Fruit fly (Drosophila melanogaster) whole organism, embryonic: ENCODE data around the gene CG15882.

Experiments used
- Adf1 ChIP-seq: fragments of 200-800 bp; sonication (Bioruptor generic); IDR thresholded peaks from 2 replicates; pipeline ENCODE4 v1.3.6; 2022; ENCODE audit warnings: missing biosample characterization, missing genetic modification characterization
- Aef1 ChIP-seq: fragments of 200-800 bp; sonication (Bioruptor generic); IDR thresholded peaks from 3 replicates; pipeline ENCODE4 v1.3.6; 2022; ENCODE audit warnings: missing biosample characterization, missing genetic modification characterization
- Bgb ChIP-seq: fragments of 200-800 bp; sonication (Bioruptor generic); IDR thresholded peaks from 2 replicates; pipeline ENCODE4 v1.3.6; 2022; ENCODE audit warnings: missing biosample characterization, missing genetic modification characterization; ENCODE audit not compliant: partially characterized antibody
- CG11398 ChIP-seq: fragments of 200-800 bp; sonication (Bioruptor generic); optimal IDR thresholded peaks from 2 replicates; lab custom pipeline; 2016; ENCODE audit warnings: missing biosample characterization, missing genetic modification characterization
- CG12071 ChIP-seq: fragments of 200-800 bp; sonication (Bioruptor generic); optimal IDR thresholded peaks from 3 replicates; lab custom pipeline; 2018; ENCODE audit warnings: missing biosample characterization, mild to moderate bottlenecking, missing genetic modification characterization
- CG15073 ChIP-seq: fragments of 200-800 bp; sonication (Bioruptor generic); optimal IDR thresholded peaks from 2 replicates; lab custom pipeline; 2016; ENCODE audit warnings: missing biosample characterization, missing genetic modification characterization
- CG15601 ChIP-seq: fragments of 200-800 bp; sonication (Bioruptor generic); optimal IDR thresholded peaks from 3 replicates; lab custom pipeline; 2019; ENCODE audit warnings: missing biosample characterization, mild to moderate bottlenecking, missing genetic modification characterization, moderate library complexity
- CG17186 ChIP-seq: fragments of 200-800 bp; sonication (Bioruptor generic); optimal IDR thresholded peaks from 3 replicates; lab custom pipeline; 2017; ENCODE audit warnings: missing biosample characterization, missing genetic modification reagents, missing genetic modification characterization
- CG1832 ChIP-seq: fragments of 200-800 bp; sonication (Bioruptor generic); optimal IDR thresholded peaks from 2 replicates; lab custom pipeline; 2017; ENCODE audit warnings: missing biosample characterization, mild to moderate bottlenecking, missing genetic modification characterization, inconsistent platforms
- CG18599 ChIP-seq: fragments of 200-800 bp; sonication (Bioruptor generic); optimal IDR thresholded peaks from 3 replicates; lab custom pipeline; 2017; ENCODE audit warnings: missing biosample characterization, missing genetic modification characterization, mild to moderate bottlenecking, moderate library complexity, missing genetic modification reagents
- CG2116 ChIP-seq: fragments of 200-800 bp; sonication (Bioruptor generic); optimal IDR thresholded peaks from 3 replicates; lab custom pipeline; 2018; ENCODE audit warnings: missing biosample characterization, mild to moderate bottlenecking, missing genetic modification characterization
- CG32532 ChIP-seq: fragments of 200-800 bp; sonication (Bioruptor generic); IDR thresholded peaks from 2 replicates; pipeline ENCODE4 v1.3.6; 2022; ENCODE audit warnings: missing biosample characterization, missing genetic modification characterization
- CG3847 ChIP-seq: fragments of 200-800 bp; sonication (Bioruptor generic); IDR thresholded peaks from 2 replicates; pipeline ENCODE4 v1.3.6; 2022; ENCODE audit warnings: missing biosample characterization, missing genetic modification characterization
- CG4282 ChIP-seq: fragments of 200-800 bp; sonication (Bioruptor generic); optimal IDR thresholded peaks from 2 replicates; lab custom pipeline; 2016; ENCODE audit warnings: missing biosample characterization, missing genetic modification characterization
- CG4404 ChIP-seq: fragments of 200-800 bp; sonication (Bioruptor generic); IDR thresholded peaks from 2 replicates; pipeline ENCODE4 v1.3.6; 2022; ENCODE audit warnings: missing biosample characterization, missing genetic modification characterization
- CG6689 ChIP-seq: fragments of 200-800 bp; sonication (Bioruptor generic); IDR thresholded peaks from 2 replicates; pipeline ENCODE4 v1.3.6; 2022; ENCODE audit warnings: missing biosample characterization, missing genetic modification characterization
- CG8359 ChIP-seq: fragments of 200-800 bp; sonication (Bioruptor generic); optimal IDR thresholded peaks from 2 replicates; lab custom pipeline; 2017; ENCODE audit warnings: missing biosample characterization, mild to moderate bottlenecking, missing genetic modification characterization, borderline replicate concordance
- CG8388 ChIP-seq: fragments of 200-800 bp; sonication (Bioruptor generic); optimal IDR thresholded peaks from 2 replicates; lab custom pipeline; 2019; ENCODE audit warnings: missing biosample characterization, mild to moderate bottlenecking, missing genetic modification characterization, moderate library complexity
- CoRest ChIP-seq: fragments of 200-800 bp; sonication (Bioruptor generic); optimal IDR thresholded peaks from 3 replicates; lab custom pipeline; 2018; ENCODE audit warnings: missing biosample characterization, mild to moderate bottlenecking, missing genetic modification characterization, moderate library complexity
- Dbx ChIP-seq: fragments of 200-800 bp; sonication (Bioruptor generic); IDR thresholded peaks from 3 replicates; pipeline ENCODE4 v1.3.6; 2022; ENCODE audit warnings: missing biosample characterization, missing genetic modification characterization
- Deaf1 ChIP-seq: fragments of 200-800 bp; optimal IDR thresholded peaks from 3 replicates; lab custom pipeline; 2019; ENCODE audit warnings: missing biosample characterization, mild to moderate bottlenecking, missing genetic modification characterization, moderate library complexity
- Dll ChIP-seq: fragments of 200-800 bp; sonication (Bioruptor generic); IDR thresholded peaks from 4 replicates; pipeline ENCODE4 v1.3.6; 2022; ENCODE audit warnings: missing biosample characterization, missing genetic modification characterization; ENCODE audit not compliant: partially characterized antibody
- Doc2 ChIP-seq: fragments of 200-800 bp; sonication (Bioruptor generic); IDR thresholded peaks from 2 replicates; pipeline ENCODE4 v1.3.6; 2022; ENCODE audit warnings: missing biosample characterization, missing genetic modification characterization
- Fer3 ChIP-seq: fragments of 200-800 bp; sonication (Bioruptor generic); optimal IDR thresholded peaks from 2 replicates; lab custom pipeline; 2018; ENCODE audit warnings: missing biosample characterization, mild to moderate bottlenecking, missing genetic modification characterization, moderate library complexity
- Kr ChIP-seq: fragments of 200-800 bp; sonication (Bioruptor generic); optimal IDR thresholded peaks from 2 replicates; lab custom pipeline; 2017; ENCODE audit warnings: missing biosample characterization, mild to moderate bottlenecking, missing genetic modification characterization
- MTF-1 ChIP-seq: fragments of 200-800 bp; sonication (Bioruptor generic); optimal IDR thresholded peaks from 2 replicates; lab custom pipeline; 2018; ENCODE audit warnings: missing biosample characterization, mild to moderate bottlenecking, missing genetic modification characterization, borderline replicate concordance
- Meics ChIP-seq: fragments of 200-800 bp; sonication (Bioruptor generic); optimal IDR thresholded peaks from 2 replicates; lab custom pipeline; 2017; ENCODE audit warnings: missing biosample characterization, mild to moderate bottlenecking, missing genetic modification characterization
- Oaz ChIP-seq: fragments of 200-800 bp; sonication (Bioruptor generic); IDR thresholded peaks from 2 replicates; pipeline ENCODE4 v1.3.6; 2022; ENCODE audit warnings: missing biosample characterization, missing genetic modification characterization
- Rfx ChIP-seq: fragments of 200-800 bp; sonication (Bioruptor generic); IDR thresholded peaks from 2 replicates; pipeline ENCODE4 v1.3.6; 2022; ENCODE audit warnings: missing biosample characterization, missing genetic modification characterization
- Ssrp ChIP-seq: fragments of 200-800 bp; sonication (Bioruptor generic); optimal IDR thresholded peaks from 2 replicates; lab custom pipeline; 2018; ENCODE audit warnings: missing biosample characterization, mild to moderate bottlenecking, missing genetic modification characterization, moderate library complexity
- ci ChIP-seq: fragments of 200-800 bp; sonication (Bioruptor generic); IDR thresholded peaks from 3 replicates; pipeline ENCODE4 v1.3.6; 2022; ENCODE audit warnings: missing biosample characterization, missing genetic modification characterization
- crol ChIP-seq: fragments of 200-800 bp; sonication (Bioruptor generic); IDR thresholded peaks from 2 replicates; pipeline ENCODE4 v1.3.6; 2022; ENCODE audit warnings: missing biosample characterization, missing genetic modification characterization
- her ChIP-seq: fragments of 200-800 bp; sonication (Bioruptor generic); optimal IDR thresholded peaks from 2 replicates; lab custom pipeline; 2016; ENCODE audit warnings: missing biosample characterization, missing genetic modification characterization
- kni ChIP-seq: fragments of 200-800 bp; sonication (Bioruptor generic); optimal IDR thresholded peaks from 3 replicates; lab custom pipeline; 2017; ENCODE audit warnings: mild to moderate bottlenecking, missing biosample characterization, missing genetic modification reagents, missing genetic modification characterization
- maf-S ChIP-seq: fragments of 200-800 bp; sonication (Bioruptor generic); optimal IDR thresholded peaks from 2 replicates; lab custom pipeline; 2016; ENCODE audit warnings: missing biosample characterization, missing genetic modification characterization
- nmo ChIP-seq: fragments of 200-800 bp; sonication (Bioruptor generic); optimal IDR thresholded peaks from 2 replicates; lab custom pipeline; 2018; ENCODE audit warnings: missing biosample characterization, mild to moderate bottlenecking, missing genetic modification characterization, moderate library complexity
- pita ChIP-seq: fragments of 200-800 bp; sonication (Bioruptor generic); optimal IDR thresholded peaks from 2 replicates; lab custom pipeline; 2017; ENCODE audit warnings: missing biosample characterization, mild to moderate bottlenecking, missing genetic modification characterization
- tll ChIP-seq, 2 experiments: fragments of 200-800 bp in 1 of 2; fragments of >200 bp in 1 of 2; sonication (Bioruptor generic) in 1 of 2; optimal IDR thresholded peaks; 2 replicates each; lab custom pipeline; 2017 to 2019; ENCODE audit warnings: missing biosample characterization in 2 of 2, missing genetic modification characterization in 2 of 2, mild to moderate bottlenecking in 1 of 2, moderate library complexity in 1 of 2
- usp ChIP-seq: fragments of >200 bp; optimal IDR thresholded peaks from 2 replicates; lab custom pipeline; 2017; ENCODE audit warnings: missing biosample characterization, missing genetic modification characterization

CG15882 gene

DNA sequence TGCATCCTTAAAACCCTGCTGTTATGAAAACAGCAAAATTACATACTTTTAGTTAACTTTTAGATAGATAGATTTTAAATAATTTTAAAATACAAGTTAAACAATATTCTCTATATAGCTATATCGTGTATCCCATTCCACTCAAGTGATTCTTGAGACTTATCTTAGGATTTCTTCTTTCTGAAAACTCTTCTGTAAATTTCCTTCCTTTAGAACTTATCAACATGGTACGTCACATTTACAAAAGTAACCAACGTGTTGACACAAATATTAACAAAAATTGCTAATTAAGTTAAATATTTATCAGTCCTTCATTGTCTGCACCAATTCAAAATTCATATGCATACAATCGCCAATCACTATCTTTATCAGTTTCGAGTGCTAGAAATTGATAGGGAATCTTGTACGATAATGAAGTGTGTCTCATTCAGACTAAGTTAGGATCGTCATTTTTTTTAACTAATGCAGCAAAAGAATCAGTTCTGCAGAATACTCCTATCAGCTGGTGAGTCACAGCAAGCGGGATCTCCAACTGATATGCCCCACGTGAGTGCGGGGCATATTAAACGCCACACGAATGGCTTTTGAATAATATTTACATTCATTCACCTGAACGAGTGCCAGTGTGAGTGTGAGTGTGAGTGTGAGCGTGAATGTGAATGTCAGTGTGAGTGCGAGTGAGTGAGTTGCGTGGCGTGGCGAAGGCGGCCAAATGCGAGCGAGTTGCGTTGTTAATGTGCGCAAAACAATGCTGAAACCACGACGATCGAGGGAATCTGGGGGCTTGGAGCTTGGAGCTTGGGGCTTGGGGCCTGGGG lies 43.6 kb upstream of the CG15882 start (continued):
- TF ChIP-seq Aef1 (GFP tag; lab: Robert Waterston, UW) (no peak), CG18599 (GFP tag; lab: Kevin White, UChicago) (no peak), CG17186 (GFP tag; lab: Kevin White, UChicago) (no peak), ci (peak; percentile 64; the same call in 1 of the 3 replicates), CG4404 (GFP tag; lab: Robert Waterston, UW) (no peak), pita (no peak), CG15601 (no peak), CG3847 (GFP tag; lab: Robert Waterston, UW) (no peak), kni (peak; percentile 23), CoRest (tag; lab: Kevin White, UChicago) (peak; percentile 1), Deaf1 (tag; lab: Kevin White, UChicago) (peak; percentile 31), CG32532 (GFP tag; lab: Robert Waterston, UW) (peak; percentile 34; the same call in 1 of the 2 replicates), usp (GFP tag; lab: Kevin White, UChicago) (no peak), Bgb (GFP tag; lab: Robert Waterston, UW) (no peak), Dll (GFP tag; lab: Robert Waterston, UW) (no peak), Meics (GFP tag; lab: Kevin White, UChicago) (no peak), Doc2 (no peak), CG8388 (GFP tag; lab: Kevin White, UChicago) (no peak), Adf1 (GFP tag; lab: Robert Waterston, UW) (peak; percentile 88), Ssrp (tag; lab: Kevin White, UChicago) (no peak), CG2116 (no peak), CG6689 (GFP tag; lab: Robert Waterston, UW) (no peak), CG12071 (GFP tag; lab: Kevin White, UChicago) (peak; percentile 13), CG15073 (no peak), CG11398 (GFP tag; lab: Kevin White, UChicago) (no peak), CG4282 (GFP tag; lab: Kevin White, UChicago) (no peak), nmo (GFP tag; lab: Kevin White, UChicago) (no peak), CG8359 (GFP tag; lab: Kevin White, UChicago) (no peak), tll (GFP tag; optimal IDR thresholded peaks at IDR 0.05; lab: Kevin White, UChicago) (no peak), Oaz (GFP tag; lab: Robert Waterston, UW) (no peak), CG1832 (peak; percentile 13), Rfx (GFP tag; lab: Robert Waterston, UW) (peak; percentile 44), MTF-1 (GFP tag; lab: Kevin White, UChicago) (peak; percentile 0), Fer3 (tag; lab: Kevin White, UChicago) (no peak), crol (GFP tag; lab: Robert Waterston, UW) (peak; percentile 23; the same call in 1 of the 2 replicates), maf-S (no peak), Kr (GFP tag; lab: Kevin White, UChicago) (no peak), Dbx (GFP tag; lab: Robert Waterston, UW) (0 out of 3 replicates have a peak, but pooled peaks have one; percentile 36), her (GFP tag; lab: Kevin White, UChicago) (peak; percentile 2)
